Worm (Caenorhabditis elegans): ENCODE results near the gene K02D10.2.
A peak's percentile ranks its signal among the peaks of the same experiment; 100 is the strongest.

The K02D10.2 gene

DNA sequence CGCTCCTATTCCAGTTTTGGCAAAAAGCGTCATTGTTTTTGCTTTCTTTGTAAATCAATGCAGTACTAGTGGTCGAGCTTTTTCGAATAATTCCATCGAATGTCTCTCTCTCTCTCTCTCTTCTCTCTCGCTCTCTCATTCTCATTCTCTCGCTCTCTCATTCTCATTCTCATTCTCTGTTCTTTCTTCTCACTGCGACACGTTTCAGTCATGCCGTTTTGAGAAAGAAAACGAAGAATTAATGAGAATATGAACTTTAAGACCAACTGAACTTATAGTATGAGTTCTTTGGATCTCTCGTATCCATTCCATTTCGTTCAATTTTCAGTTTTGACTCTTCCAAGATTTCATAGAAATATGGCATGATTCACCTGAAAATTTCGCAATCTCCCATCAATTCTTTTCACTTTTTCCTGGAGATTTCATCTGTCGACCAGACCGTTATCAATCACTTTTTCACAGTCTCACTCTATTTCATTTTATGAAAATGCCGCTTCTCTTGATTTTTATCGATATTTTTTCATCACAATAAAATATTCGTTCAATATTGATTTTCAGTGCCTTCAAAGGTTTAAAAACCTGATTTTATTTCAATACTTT, 1.5 kb upstream of the K02D10.2 start (continued):
- TF ChIP-seq nhr-71 (tag; optimal IDR thresholded peaks at IDR 0.05) (peak; percentile 29), fkh-4 (tag; optimal IDR thresholded peaks at IDR 0.05; ENCODE audit: borderline replicate concordance) (no peak), rnt-1 (tag; optimal IDR thresholded peaks at IDR 0.05) (no peak)

DNA sequence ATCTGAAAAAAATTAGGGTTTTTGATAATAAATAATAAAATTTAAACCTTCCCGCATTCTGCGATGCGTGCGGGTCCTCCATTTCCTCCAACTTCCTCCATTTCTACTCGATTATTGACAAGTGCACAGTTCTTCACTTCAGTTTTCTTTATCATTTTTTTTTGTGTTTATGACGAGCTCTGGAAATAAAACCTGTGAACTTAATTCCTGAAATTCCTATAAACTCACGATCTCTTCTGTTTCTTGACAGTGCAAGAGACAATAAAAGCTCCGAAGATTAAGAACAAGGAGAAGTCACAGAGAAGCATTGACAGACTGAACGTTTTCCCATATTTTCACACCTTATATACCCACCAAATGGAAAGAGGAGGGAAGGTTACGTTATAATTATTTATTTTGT, 789 bp upstream of the K02D10.2 start, which contains the start of gene K02D10.3:
K02D10.3 (minus strand) TSS at position 101 of the 400 bp plus-strand sequence.
- TF ChIP-seq alr-1 (tag; optimal IDR thresholded peaks at IDR 0.05; ENCODE audit: borderline replicate concordance) (no peak), nhr-84 (tag; optimal IDR thresholded peaks at IDR 0.05) (no peak), ztf-4 (tag; optimal IDR thresholded peaks at IDR 0.05) (no peak), ets-5 (GFP tag; IDR thresholded peaks at IDR 0.05) (no peak), nhr-19 (GFP tag; conservative IDR thresholded peaks at IDR 0.05) (no peak), nhr-237 (tag; optimal IDR thresholded peaks at IDR 0.05) (no peak), mep-1 (tag; optimal IDR thresholded peaks at IDR 0.05) (no peak), lsy-2 (tag; optimal IDR thresholded peaks at IDR 0.05) (no peak), Y116A8C.19 (tag; optimal IDR thresholded peaks at IDR 0.05; ENCODE audit: borderline replicate concordance) (no peak), pqm-1 (tag; optimal IDR thresholded peaks at IDR 0.05) (no peak), lin-35 (GFP tag; optimal IDR thresholded peaks at IDR 0.05) (no peak), unc-98 (GFP tag; IDR thresholded peaks at IDR 0.05) (no peak), unc-86 (tag; optimal IDR thresholded peaks at IDR 0.05) (no peak), sup-37 (GFP tag; optimal IDR thresholded peaks at IDR 0.05) (no peak), isw-1 (GFP tag; IDR thresholded peaks at IDR 0.05) (no peak), unc-130 (tag; optimal IDR thresholded peaks at IDR 0.05) (no peak), egl-13 (tag; optimal IDR thresholded peaks at IDR 0.05) (no peak)

DNA sequence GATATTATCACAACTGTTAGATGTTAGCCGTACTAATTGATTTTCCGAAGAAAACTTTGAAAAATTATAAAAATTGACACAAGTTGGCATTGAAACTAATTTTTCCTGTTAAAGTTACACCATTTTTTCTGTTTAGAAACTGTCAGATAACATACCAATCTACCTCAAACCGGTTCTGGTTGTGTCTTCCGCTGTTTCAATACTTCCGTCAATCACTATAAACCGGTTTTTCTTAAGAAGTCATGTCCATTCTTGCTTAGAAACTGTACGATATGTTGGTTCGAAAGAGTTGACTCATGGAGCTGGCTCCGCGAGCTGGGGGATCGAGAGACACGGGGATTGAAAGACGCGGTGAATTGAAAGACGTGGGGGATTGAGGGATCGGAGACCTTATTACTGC, 819 bp downstream of the K02D10.2 start:
- TF ChIP-seq fkh-8 (tag; optimal IDR thresholded peaks at IDR 0.05) = no peak
- no peak for TF ChIP-seq pax-3 (tag; optimal IDR thresholded peaks at IDR 0.05)
- TF ChIP-seq pag-3 (tag; optimal IDR thresholded peaks at IDR 0.05; ENCODE audit: borderline replicate concordance, insufficient read depth) = no peak
- no peak for TF ChIP-seq ets-5 (GFP tag; IDR thresholded peaks at IDR 0.05)
- no peak for TF ChIP-seq nhr-12 (tag; optimal IDR thresholded peaks at IDR 0.05)
- TF ChIP-seq lsy-2 (tag; optimal IDR thresholded peaks at IDR 0.05) = peak in 1 of 2 experiments; percentile 12
- TF ChIP-seq grh-1 (GFP tag; IDR thresholded peaks at IDR 0.05) = peak; percentile 88
- no peak for TF ChIP-seq sup-37 (GFP tag; optimal IDR thresholded peaks at IDR 0.05)
- no peak for TF ChIP-seq dpl-1 (GFP tag; optimal IDR thresholded peaks at IDR 0.05)
- TF ChIP-seq ztf-11 (tag; optimal IDR thresholded peaks at IDR 0.05) = no peak
- no peak for TF ChIP-seq lin-15B (tag; optimal IDR thresholded peaks at IDR 0.05)
- TF ChIP-seq lin-14 (GFP tag; optimal IDR thresholded peaks at IDR 0.05) = peak; percentile 61
- TF ChIP-seq C16A3.4 (tag; optimal IDR thresholded peaks at IDR 0.05) = no peak
- TF ChIP-seq sox-4 (tag; optimal IDR thresholded peaks at IDR 0.05) = no peak
- TF ChIP-seq mef-2 (tag; optimal IDR thresholded peaks at IDR 0.05) = no peak
- peak; percentile 47 for TF ChIP-seq blmp-1 (tag; optimal IDR thresholded peaks at IDR 0.05)
- no peak for TF ChIP-seq alr-1 (tag; optimal IDR thresholded peaks at IDR 0.05; ENCODE audit: borderline replicate concordance)
- no peak for TF ChIP-seq aly-2 (tag; optimal IDR thresholded peaks at IDR 0.05)
- no peak for TF ChIP-seq efl-3 (GFP tag; optimal IDR thresholded peaks at IDR 0.05)
- no peak for TF ChIP-seq lin-35 (GFP tag; optimal IDR thresholded peaks at IDR 0.05)
- TF ChIP-seq nhr-85 (tag) = peak; percentile 70
- TF ChIP-seq C34B4.2 (tag; optimal IDR thresholded peaks at IDR 0.05) = no peak
- TF ChIP-seq fkh-4 (tag; optimal IDR thresholded peaks at IDR 0.05; ENCODE audit: borderline replicate concordance) = no peak
- TF ChIP-seq ama-1 (optimal IDR thresholded peaks at IDR 0.05) = no peak
- no peak for TF ChIP-seq ceh-82 (tag; optimal IDR thresholded peaks at IDR 0.05)
- no peak for TF ChIP-seq vab-15 (tag; optimal IDR thresholded peaks at IDR 0.05)
- no peak for TF ChIP-seq ces-1 (GFP tag; optimal IDR thresholded peaks at IDR 0.05)
- no peak for TF ChIP-seq swsn-7 (tag; optimal IDR thresholded peaks at IDR 0.05)
- no peak for TF ChIP-seq xbp-1 (tag; optimal IDR thresholded peaks at IDR 0.05)
- TF ChIP-seq elt-3 (tag; optimal IDR thresholded peaks at IDR 0.05) = peak in 1 of 6 experiments; percentile 27
- no peak for TF ChIP-seq lin-13 (GFP tag; optimal IDR thresholded peaks at IDR 0.05)
- TF ChIP-seq nhr-71 (tag; optimal IDR thresholded peaks at IDR 0.05) = no peak
- TF ChIP-seq nhr-77 (tag; optimal IDR thresholded peaks at IDR 0.05) = no peak
- TF ChIP-seq nhr-11 (tag; optimal IDR thresholded peaks at IDR 0.05) = no peak
- no peak for TF ChIP-seq rnt-1 (tag; optimal IDR thresholded peaks at IDR 0.05)
- TF ChIP-seq irx-1 (tag; optimal IDR thresholded peaks at IDR 0.05) = no peak
